Worm (Caenorhabditis elegans): ENCODE measurements around the gene scly-1.

Gene scly-1

DNA sequence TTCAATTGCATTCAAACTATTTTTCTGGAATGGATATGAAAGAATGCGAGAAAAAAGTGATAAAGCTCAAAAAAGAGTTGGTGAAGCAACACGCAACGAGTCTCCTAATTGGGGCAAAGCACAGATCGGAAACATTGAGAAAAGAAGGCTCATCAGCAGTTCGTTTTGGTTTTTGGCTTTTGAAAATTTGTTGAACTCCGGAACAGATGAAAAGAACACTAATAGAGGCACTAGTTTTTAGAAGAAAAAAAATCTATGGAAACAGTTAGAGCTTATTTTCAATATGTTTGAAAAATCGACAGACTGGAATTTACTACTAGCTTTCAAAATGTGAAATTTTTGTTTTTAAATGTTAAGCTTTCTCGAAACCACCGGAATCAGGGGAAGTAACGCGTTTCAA lies 31.0 kb upstream of the scly-1 start:
- TF ChIP-seq aly-1 (tag; optimal IDR thresholded peaks at IDR 0.05) (no peak), ceh-13 (GFP tag; optimal IDR thresholded peaks at IDR 0.05) (no peak), tra-4 (tag; optimal IDR thresholded peaks at IDR 0.05) (no peak), tbx-11 (GFP tag; IDR thresholded peaks at IDR 0.05) (no peak), ceh-36 (tag; optimal IDR thresholded peaks at IDR 0.05) (no peak), hmbx-1 (tag; optimal IDR thresholded peaks at IDR 0.05) (no peak), F13C5.2 (tag; optimal IDR thresholded peaks at IDR 0.05) (no peak), scrt-1 (GFP tag; IDR thresholded peaks at IDR 0.05) (no peak), tbx-37 (GFP tag; conservative IDR thresholded peaks at IDR 0.05) (no peak), pes-1 (GFP tag; IDR thresholded peaks at IDR 0.05) (no peak), sea-1 (GFP tag; conservative IDR thresholded peaks at IDR 0.05) (no peak), hmg-4 (GFP tag; optimal IDR thresholded peaks at IDR 0.05) (no peak), hnd-1 (tag; optimal IDR thresholded peaks at IDR 0.05) (no peak), ets-7 (tag; optimal IDR thresholded peaks at IDR 0.05) (no peak), flt-1 (GFP tag; IDR thresholded peaks at IDR 0.05) (no peak), ama-1 (optimal IDR thresholded peaks at IDR 0.05) (no peak), B0310.2 (tag; optimal IDR thresholded peaks at IDR 0.05) (no peak)

DNA sequence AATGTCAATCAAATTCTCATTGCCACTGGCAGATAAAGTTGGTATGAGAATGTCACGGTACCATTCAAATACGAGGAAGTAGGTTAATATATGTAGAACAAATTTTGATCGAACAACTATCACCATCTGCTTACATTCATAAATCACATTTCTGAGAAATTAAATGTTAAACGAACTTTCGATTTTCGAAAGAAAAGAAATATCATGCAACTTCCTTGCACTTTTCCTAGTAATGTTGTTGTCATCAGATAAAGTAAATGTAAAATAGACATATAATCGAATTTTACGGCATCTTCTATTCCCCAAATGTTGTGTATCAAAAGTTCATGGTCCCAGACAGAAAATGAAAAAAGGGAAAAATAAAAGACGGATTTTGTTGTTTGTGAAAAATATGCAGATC lies 30.6 kb upstream of the scly-1 start:
- TF ChIP-seq ceh-13 (GFP tag; optimal IDR thresholded peaks at IDR 0.05): no peak

DNA sequence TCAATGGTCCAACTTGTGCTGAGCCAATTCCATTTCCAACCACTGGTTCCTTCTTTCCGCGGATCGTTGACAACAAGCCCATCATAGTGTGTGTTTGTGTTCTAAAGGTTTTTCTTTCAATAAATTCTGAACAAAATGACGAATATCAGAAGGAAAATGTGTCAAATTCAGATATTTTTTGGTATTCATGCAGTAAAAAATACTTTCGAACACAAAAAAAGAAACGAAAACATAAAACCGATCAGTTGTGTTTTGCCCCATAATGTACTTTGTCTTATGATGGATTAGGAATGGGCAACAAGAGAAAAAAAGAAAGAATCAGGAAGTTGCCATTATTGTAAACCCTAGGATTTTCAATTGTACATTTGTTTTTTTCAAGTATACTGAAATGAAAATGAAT lies 28.3 kb upstream of the scly-1 start, which contains the start of gene glb-10:
TSS of gene glb-10 (minus strand) at position 101 of the 400 bp plus-strand sequence.
- TF ChIP-seq hmbx-1 (tag; optimal IDR thresholded peaks at IDR 0.05): no peak
- no peak for TF ChIP-seq tbx-11 (GFP tag; IDR thresholded peaks at IDR 0.05)
- TF ChIP-seq tbx-37 (GFP tag; conservative IDR thresholded peaks at IDR 0.05): no peak
- TF ChIP-seq ama-1 (optimal IDR thresholded peaks at IDR 0.05): no peak
- no peak for TF ChIP-seq flt-1 (GFP tag; IDR thresholded peaks at IDR 0.05)
- TF ChIP-seq sea-1 (GFP tag; conservative IDR thresholded peaks at IDR 0.05): no peak
- TF ChIP-seq scrt-1 (GFP tag; IDR thresholded peaks at IDR 0.05): no peak

DNA sequence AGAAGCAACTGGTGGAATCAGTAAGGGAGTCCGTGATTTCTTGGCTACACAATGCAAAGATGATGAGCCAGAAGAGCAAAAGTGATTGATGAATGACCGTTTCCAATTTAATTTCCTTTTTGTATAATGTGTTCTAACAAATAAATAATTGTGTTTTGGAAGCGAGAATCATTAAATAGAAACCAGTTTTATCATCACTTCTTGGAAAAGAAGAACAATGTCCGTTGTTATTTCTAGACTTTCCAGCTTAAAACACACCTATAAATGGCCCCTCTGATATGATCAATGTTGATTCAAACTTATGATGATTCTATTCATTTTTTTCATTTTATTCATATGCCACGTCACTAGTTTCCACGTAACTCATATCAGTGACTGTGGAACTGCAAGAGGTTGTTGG lies 25.2 kb upstream of the scly-1 start, which contains the start of gene C29F5.8:
TSS of gene C29F5.8 (plus strand) at position 301 of the 400 bp plus-strand sequence.
- TF ChIP-seq hnd-1 (tag; optimal IDR thresholded peaks at IDR 0.05) (no peak), ama-1 (optimal IDR thresholded peaks at IDR 0.05) (no peak)

DNA sequence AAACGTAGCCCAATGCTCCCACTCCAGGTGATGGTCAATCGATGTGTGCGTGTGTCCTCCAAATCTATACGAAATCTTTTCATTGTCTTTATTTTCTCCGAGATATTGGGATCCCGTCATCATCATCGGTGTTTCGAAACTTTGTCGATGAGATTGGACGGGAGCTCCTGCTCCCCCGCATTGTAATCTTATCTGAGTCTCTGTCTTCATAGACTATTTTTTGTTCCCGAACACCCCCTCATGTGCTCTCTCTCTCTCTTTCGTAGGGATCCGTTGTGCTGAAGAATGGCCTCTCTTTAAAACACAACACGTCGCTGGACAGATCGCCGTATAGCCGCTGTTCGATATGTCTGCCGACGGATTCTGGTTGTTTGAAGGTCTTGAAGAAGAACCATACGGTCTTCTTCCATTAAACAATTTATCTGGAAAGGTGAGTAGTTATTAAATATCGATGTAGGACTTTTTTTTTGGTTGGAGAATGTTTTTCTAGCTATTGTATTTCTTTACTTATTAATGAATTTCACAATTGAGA lies 22.4 kb upstream of the scly-1 start, which contains the start of gene C29F5.1:
TSS of gene C29F5.1 (plus strand) at position 317 of the 532 bp plus-strand sequence.
- TF ChIP-seq ama-1 (optimal IDR thresholded peaks at IDR 0.05) (no peak), tra-4 (tag; optimal IDR thresholded peaks at IDR 0.05) (no peak), scrt-1 (GFP tag; IDR thresholded peaks at IDR 0.05) (no peak), hnd-1 (tag; optimal IDR thresholded peaks at IDR 0.05) (no peak)

DNA sequence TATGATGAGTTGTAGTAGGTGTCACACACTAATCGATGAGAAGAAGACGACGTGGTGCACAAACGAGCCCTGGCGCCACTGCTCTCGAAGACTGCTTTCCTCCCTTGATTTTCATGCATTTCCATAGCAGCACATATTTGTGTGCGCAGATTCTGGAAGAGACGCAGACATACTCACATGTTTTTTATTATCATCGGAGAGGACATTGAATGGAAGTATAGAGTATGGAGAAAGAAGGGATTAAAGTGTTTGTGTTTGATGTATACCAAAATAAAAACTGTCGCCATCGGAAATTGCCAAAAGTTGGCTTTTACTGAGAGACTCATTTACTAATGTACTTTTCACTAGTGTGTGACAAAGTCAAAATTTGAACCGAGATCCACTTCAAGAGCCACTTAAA lies 13.4 kb upstream of the scly-1 start, which contains the start of gene mps-1:
TSS of gene mps-1 (minus strand) at position 101 of the 400 bp plus-strand sequence.
- TF ChIP-seq ama-1 (optimal IDR thresholded peaks at IDR 0.05) (no peak), pes-1 (GFP tag; IDR thresholded peaks at IDR 0.05) (no peak), tbx-37 (GFP tag; conservative IDR thresholded peaks at IDR 0.05) (no peak), ceh-36 (tag; optimal IDR thresholded peaks at IDR 0.05) (no peak), hmbx-1 (tag; optimal IDR thresholded peaks at IDR 0.05) (no peak), F13C5.2 (tag; optimal IDR thresholded peaks at IDR 0.05) (no peak), tra-4 (tag; optimal IDR thresholded peaks at IDR 0.05) (no peak), aly-1 (tag; optimal IDR thresholded peaks at IDR 0.05) (no peak), hnd-1 (tag; optimal IDR thresholded peaks at IDR 0.05) (no peak), sea-1 (GFP tag; conservative IDR thresholded peaks at IDR 0.05) (no peak), ceh-13 (GFP tag; optimal IDR thresholded peaks at IDR 0.05) (no peak), hmg-4 (GFP tag; optimal IDR thresholded peaks at IDR 0.05) (no peak), ets-7 (tag; optimal IDR thresholded peaks at IDR 0.05) (no peak), tbx-11 (GFP tag; IDR thresholded peaks at IDR 0.05) (no peak)

DNA sequence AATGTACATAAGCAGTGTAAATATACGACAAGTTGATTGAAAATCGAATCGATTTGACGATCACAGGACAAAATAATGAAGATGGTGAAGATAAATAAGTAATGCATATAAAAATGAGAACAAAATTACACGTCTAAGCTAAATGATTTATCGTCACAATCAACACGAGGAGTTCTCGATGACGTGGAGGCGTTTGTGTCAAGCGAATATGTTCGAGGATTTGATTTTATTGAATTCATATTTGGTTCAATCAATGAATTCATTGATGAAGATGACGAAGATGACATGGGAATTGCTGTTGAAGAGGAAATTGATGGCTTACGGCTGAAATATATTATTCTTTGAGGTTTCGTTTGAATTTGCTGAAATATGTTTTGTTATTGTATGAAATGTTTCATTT lies 11.6 kb upstream of the scly-1 start, which contains the start of gene nyn-3:
TSS of gene nyn-3 (minus strand) at position 101 of the 400 bp plus-strand sequence.
- TF ChIP-seq hnd-1 (tag; optimal IDR thresholded peaks at IDR 0.05) (no peak), ceh-36 (tag; optimal IDR thresholded peaks at IDR 0.05) (no peak), hmbx-1 (tag; optimal IDR thresholded peaks at IDR 0.05) (no peak), ceh-13 (GFP tag; optimal IDR thresholded peaks at IDR 0.05) (no peak)

DNA sequence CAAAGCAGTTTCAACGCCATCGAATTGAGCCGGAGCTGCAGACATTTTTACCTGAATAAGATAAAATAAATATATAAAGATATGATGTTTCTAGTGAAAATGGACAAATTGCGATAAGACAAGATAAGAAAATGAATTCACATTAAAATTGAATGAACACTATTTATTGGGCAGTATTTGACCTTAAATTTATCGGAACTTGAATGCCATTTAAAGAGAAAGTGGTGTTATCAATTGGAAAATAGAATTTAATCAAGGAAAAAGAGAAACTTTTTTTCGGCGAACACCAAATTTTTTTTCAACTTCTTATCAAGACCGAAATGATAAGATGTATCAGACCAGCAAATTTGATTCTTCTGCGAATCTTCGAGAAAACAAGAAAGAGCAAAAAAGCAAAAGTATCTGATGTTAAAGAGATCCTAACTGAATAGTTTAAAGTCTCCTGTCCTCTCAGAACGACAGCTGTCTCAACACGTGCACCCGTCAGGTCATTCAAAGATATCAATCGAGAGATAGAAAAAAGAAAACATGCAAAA lies 9.2 kb upstream of the scly-1 start, which contains the start of gene upb-1:
TSS of gene upb-1 (minus strand) at position 51 of the 536 bp plus-strand sequence.
- TF ChIP-seq flt-1 (GFP tag; IDR thresholded peaks at IDR 0.05) (no peak), sea-1 (GFP tag; conservative IDR thresholded peaks at IDR 0.05) (no peak), hmg-4 (GFP tag; optimal IDR thresholded peaks at IDR 0.05) (no peak), ets-7 (tag; optimal IDR thresholded peaks at IDR 0.05) (no peak), hnd-1 (tag; optimal IDR thresholded peaks at IDR 0.05) (no peak), ceh-13 (GFP tag; optimal IDR thresholded peaks at IDR 0.05) (no peak)

DNA sequence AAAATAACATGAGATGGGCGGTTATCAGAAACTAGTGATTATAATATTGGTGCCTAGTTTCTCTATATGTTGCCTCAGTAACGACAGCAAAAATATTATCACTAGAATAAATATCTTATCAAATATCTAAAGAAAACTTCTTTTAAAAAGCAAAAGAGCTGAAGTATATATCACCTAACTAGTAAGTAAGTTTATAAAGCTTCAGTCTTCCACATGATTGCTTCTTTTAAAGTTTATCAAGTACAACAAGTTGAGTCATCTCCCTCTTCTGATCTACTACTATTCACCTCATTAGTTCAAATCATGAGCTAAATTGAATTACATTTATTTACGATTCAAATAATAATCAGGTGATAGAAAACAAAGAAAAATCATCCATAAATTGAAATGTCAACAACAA lies 7.2 kb upstream of the scly-1 start:
- TF ChIP-seq tbx-11 (GFP tag; IDR thresholded peaks at IDR 0.05) (no peak), hnd-1 (tag; optimal IDR thresholded peaks at IDR 0.05) (no peak), scrt-1 (GFP tag; IDR thresholded peaks at IDR 0.05) (no peak), F13C5.2 (tag; optimal IDR thresholded peaks at IDR 0.05) (no peak), tbx-37 (GFP tag; conservative IDR thresholded peaks at IDR 0.05) (no peak), ama-1 (optimal IDR thresholded peaks at IDR 0.05) (no peak), hmg-4 (GFP tag; optimal IDR thresholded peaks at IDR 0.05) (no peak), pes-1 (GFP tag; IDR thresholded peaks at IDR 0.05) (no peak), sea-1 (GFP tag; conservative IDR thresholded peaks at IDR 0.05) (no peak), aly-1 (tag; optimal IDR thresholded peaks at IDR 0.05) (no peak), ceh-13 (GFP tag; optimal IDR thresholded peaks at IDR 0.05) (no peak), flt-1 (GFP tag; IDR thresholded peaks at IDR 0.05) (no peak), ets-7 (tag; optimal IDR thresholded peaks at IDR 0.05) (no peak), hmbx-1 (tag; optimal IDR thresholded peaks at IDR 0.05) (no peak), B0310.2 (tag; optimal IDR thresholded peaks at IDR 0.05) (no peak), ceh-36 (tag; optimal IDR thresholded peaks at IDR 0.05) (no peak), tra-4 (tag; optimal IDR thresholded peaks at IDR 0.05) (no peak)

Data from whole organism, early embryonic.